Fruit fly (Drosophila melanogaster) whole organism, embryonic: ENCODE measurements around the gene CG34242.

Experiments used
- B-H1 ChIP-seq: fragments of 200-800 bp; sonication (Bioruptor generic); IDR thresholded peaks from 3 replicates; pipeline ENCODE4 v1.3.6; 2022; ENCODE audit warnings: missing biosample characterization, missing genetic modification characterization
- Bdp1 ChIP-seq: fragments of 200-800 bp; sonication (Bioruptor generic); optimal IDR thresholded peaks from 3 replicates; lab custom pipeline; 2016; ENCODE audit warnings: missing biosample characterization, missing genetic modification characterization
- BtbVII ChIP-seq: fragments of 200-800 bp; sonication (Bioruptor generic); optimal IDR thresholded peaks from 3 replicates; lab custom pipeline; 2017; ENCODE audit warnings: missing biosample characterization, mild to moderate bottlenecking, missing genetic modification characterization
- CG10366 ChIP-seq: fragments of 200-800 bp; sonication (Bioruptor generic); IDR thresholded peaks from 2 replicates; pipeline ENCODE4 v1.3.6; 2022; ENCODE audit warnings: missing biosample characterization, missing genetic modification characterization
- CG10959 ChIP-seq: fragments of 200-800 bp; sonication (Bioruptor generic); IDR thresholded peaks from 2 replicates; pipeline ENCODE4 v1.3.6; 2022; ENCODE audit warnings: missing biosample characterization, missing genetic modification characterization
- CG11093 ChIP-seq: fragments of 200-800 bp; sonication (Bioruptor generic); IDR thresholded peaks from 3 replicates; pipeline ENCODE4 v1.3.6; 2022; ENCODE audit warnings: missing biosample characterization, missing genetic modification characterization
- CG12942 ChIP-seq: fragments of 200-800 bp; sonication (Bioruptor generic); optimal IDR thresholded peaks from 3 replicates; lab custom pipeline; 2016; ENCODE audit warnings: missing biosample characterization, missing genetic modification characterization
- CG16863 ChIP-seq: fragments of 200-800 bp; sonication (Bioruptor generic); optimal IDR thresholded peaks from 3 replicates; lab custom pipeline; 2016; ENCODE audit warnings: missing biosample characterization, missing genetic modification characterization
- CG18262 ChIP-seq: fragments of 200-800 bp; optimal IDR thresholded peaks from 3 replicates; lab custom pipeline; 2019; ENCODE audit warnings: missing biosample characterization, mild to moderate bottlenecking, missing genetic modification characterization, moderate library complexity
- CG18619 ChIP-seq: fragments of 200-800 bp; sonication (Bioruptor generic); optimal IDR thresholded peaks from 3 replicates; lab custom pipeline; 2017; ENCODE audit warnings: missing biosample characterization, mild to moderate bottlenecking, missing genetic modification characterization
- CG2202 ChIP-seq: fragments of 200-800 bp; sonication (Bioruptor generic); optimal IDR thresholded peaks from 2 replicates; lab custom pipeline; 2018; ENCODE audit warnings: missing biosample characterization, mild to moderate bottlenecking, missing genetic modification characterization
- CG2678 ChIP-seq: fragments of 200-800 bp; sonication (Bioruptor generic); optimal IDR thresholded peaks from 3 replicates; lab custom pipeline; 2019; ENCODE audit warnings: missing biosample characterization, mild to moderate bottlenecking, missing genetic modification characterization, moderate library complexity
- CG2712 ChIP-seq: fragments of 200-800 bp; optimal IDR thresholded peaks from 3 replicates; lab custom pipeline; 2019; ENCODE audit warnings: missing biosample characterization, mild to moderate bottlenecking, missing genetic modification characterization, moderate library complexity
- CG33557 ChIP-seq: fragments of 200-800 bp; sonication (Bioruptor generic); optimal IDR thresholded peaks from 2 replicates; lab custom pipeline; 2019; ENCODE audit warnings: missing biosample characterization, mild to moderate bottlenecking, missing genetic modification characterization, moderate library complexity
- CG4360 ChIP-seq: fragments of 200-800 bp; sonication (Bioruptor generic); IDR thresholded peaks from 2 replicates; pipeline ENCODE4 v1.3.6; 2022; ENCODE audit warnings: missing biosample characterization, missing genetic modification characterization
- CG4424 ChIP-seq: fragments of 200-800 bp; sonication (Bioruptor generic); optimal IDR thresholded peaks from 3 replicates; lab custom pipeline; 2016; ENCODE audit warnings: missing biosample characterization, missing genetic modification characterization
- CG7357 ChIP-seq: fragments of 200-800 bp; sonication (Bioruptor generic); IDR thresholded peaks from 3 replicates; pipeline ENCODE4 v1.3.6; 2022; ENCODE audit warnings: missing biosample characterization, missing genetic modification characterization
- CG9609 ChIP-seq: fragments of 200-800 bp; sonication (Bioruptor generic); optimal IDR thresholded peaks from 3 replicates; lab custom pipeline; 2016; ENCODE audit warnings: missing biosample characterization, missing genetic modification characterization
- D19A ChIP-seq: fragments of 200-800 bp; optimal IDR thresholded peaks from 3 replicates; lab custom pipeline; 2019; ENCODE audit warnings: missing biosample characterization, mild to moderate bottlenecking, missing genetic modification characterization, moderate library complexity
- Fer1 ChIP-seq: fragments of 200-800 bp; sonication (Bioruptor generic); optimal IDR thresholded peaks from 2 replicates; lab custom pipeline; 2017; ENCODE audit warnings: missing biosample characterization, mild to moderate bottlenecking, missing genetic modification characterization
- H2.0 ChIP-seq: fragments of 200-800 bp; sonication (Bioruptor generic); IDR thresholded peaks from 2 replicates; pipeline ENCODE4 v1.3.6; 2022; ENCODE audit warnings: missing biosample characterization, missing genetic modification characterization
- HLHmδ ChIP-seq: fragments of 200-800 bp; sonication (Bioruptor generic); optimal IDR thresholded peaks from 2 replicates; lab custom pipeline; 2018; ENCODE audit warnings: missing biosample characterization, mild to moderate bottlenecking, missing genetic modification characterization, moderate library complexity
- Hey ChIP-seq: fragments of 200-800 bp; sonication (Bioruptor generic); optimal IDR thresholded peaks from 3 replicates; lab custom pipeline; 2018; ENCODE audit warnings: missing biosample characterization, mild to moderate bottlenecking, missing genetic modification characterization
- HmgD ChIP-seq: fragments of 200-800 bp; sonication (Bioruptor generic); optimal IDR thresholded peaks from 3 replicates; lab custom pipeline; 2016; ENCODE audit warnings: missing biosample characterization, missing genetic modification characterization
- Hmr ChIP-seq: fragments of 200-800 bp; sonication (Bioruptor generic); optimal IDR thresholded peaks from 3 replicates; lab custom pipeline; 2017; ENCODE audit warnings: mild to moderate bottlenecking, missing biosample characterization, missing genetic modification reagents, missing genetic modification characterization
- Hmx ChIP-seq: fragments of 200-800 bp; sonication (Bioruptor generic); optimal IDR thresholded peaks from 2 replicates; lab custom pipeline; 2016; ENCODE audit warnings: missing biosample characterization, missing genetic modification characterization
- Hsf ChIP-seq: fragments of 200-800 bp; sonication (Bioruptor generic); optimal IDR thresholded peaks from 3 replicates; lab custom pipeline; 2016; ENCODE audit warnings: missing biosample characterization, missing genetic modification characterization
- MESR4 ChIP-seq: fragments of 200-800 bp; sonication (Bioruptor generic); optimal IDR thresholded peaks from 2 replicates; lab custom pipeline; 2018; ENCODE audit warnings: missing biosample characterization, mild to moderate bottlenecking, missing genetic modification characterization, moderate library complexity
- MTF-1 ChIP-seq: fragments of 200-800 bp; sonication (Bioruptor generic); optimal IDR thresholded peaks from 2 replicates; lab custom pipeline; 2018; ENCODE audit warnings: missing biosample characterization, mild to moderate bottlenecking, missing genetic modification characterization, borderline replicate concordance
- Myb ChIP-seq: fragments of 200-800 bp; sonication (Bioruptor generic); optimal IDR thresholded peaks from 2 replicates; lab custom pipeline; 2016; ENCODE audit warnings: missing biosample characterization, missing genetic modification characterization
- Oli ChIP-seq: fragments of 200-800 bp; sonication (Bioruptor generic); optimal IDR thresholded peaks from 2 replicates; lab custom pipeline; 2018; ENCODE audit warnings: missing biosample characterization, mild to moderate bottlenecking, missing genetic modification characterization, moderate library complexity
- Rx ChIP-seq: fragments of 200-800 bp; sonication (Bioruptor generic); IDR thresholded peaks from 2 replicates; pipeline ENCODE4 v1.3.6; 2022; ENCODE audit warnings: missing biosample characterization, missing genetic modification characterization
- TFAM ChIP-seq: fragments of 200-800 bp; sonication (Bioruptor generic); optimal IDR thresholded peaks from 2 replicates; lab custom pipeline; 2017; ENCODE audit warnings: missing biosample characterization, missing genetic modification characterization, inconsistent platforms
- Tbp ChIP-seq: fragments of >200 bp; optimal IDR thresholded peaks from 2 replicates; lab custom pipeline; 2018; ENCODE audit warnings: missing biosample characterization, missing genetic modification characterization
- Xrp1 ChIP-seq: fragments of 200-800 bp; sonication (Bioruptor generic); IDR thresholded peaks from 2 replicates; pipeline ENCODE4 v1.3.6; 2022; ENCODE audit warnings: missing biosample characterization, missing genetic modification characterization
- al ChIP-seq: fragments of 200-800 bp; sonication (Bioruptor generic); IDR thresholded peaks from 2 replicates; pipeline ENCODE4 v1.3.6; 2022; ENCODE audit warnings: missing biosample characterization, missing genetic modification characterization
- aop ChIP-seq: fragments of 200-800 bp; sonication (Bioruptor generic); IDR thresholded peaks from 2 replicates; pipeline ENCODE4 v1.3.6; 2022; ENCODE audit warnings: missing biosample characterization, missing genetic modification characterization
- ci ChIP-seq: fragments of 200-800 bp; sonication (Bioruptor generic); IDR thresholded peaks from 3 replicates; pipeline ENCODE4 v1.3.6; 2022; ENCODE audit warnings: missing biosample characterization, missing genetic modification characterization
- croc ChIP-seq: fragments of 200-800 bp; sonication (Bioruptor generic); conservative IDR thresholded peaks from 3 replicates; pipeline ENCODE4 v1.3.6; 2022; ENCODE audit warnings: missing biosample characterization, missing genetic modification characterization
- dimm ChIP-seq: fragments of 200-800 bp; sonication (Bioruptor generic); IDR thresholded peaks from 2 replicates; pipeline ENCODE4 v1.3.6; 2022; ENCODE audit warnings: missing biosample characterization, missing genetic modification characterization
- dysf ChIP-seq: fragments of 200-800 bp; sonication (Bioruptor generic); IDR thresholded peaks from 3 replicates; pipeline ENCODE4 v1.3.6; 2022; ENCODE audit warnings: missing biosample characterization, missing genetic modification characterization
- gcm2 ChIP-seq: fragments of 200-800 bp; sonication (Bioruptor generic); optimal IDR thresholded peaks from 2 replicates; lab custom pipeline; 2016; ENCODE audit warnings: missing biosample characterization, missing genetic modification characterization
- grau ChIP-seq: fragments of 200-800 bp; optimal IDR thresholded peaks from 3 replicates; lab custom pipeline; 2019; ENCODE audit warnings: missing biosample characterization, mild to moderate bottlenecking, missing genetic modification characterization, moderate library complexity
- nau ChIP-seq: fragments of 200-800 bp; sonication (Bioruptor generic); optimal IDR thresholded peaks from 3 replicates; lab custom pipeline; 2017; ENCODE audit warnings: missing biosample characterization, mild to moderate bottlenecking, missing genetic modification characterization, missing genetic modification reagents
- peb ChIP-seq: fragments of 200-800 bp; sonication (Bioruptor generic); IDR thresholded peaks from 2 replicates; pipeline ENCODE4 v1.3.6; 2022; ENCODE audit warnings: missing biosample characterization, missing genetic modification characterization
- row ChIP-seq: fragments of 200-800 bp; sonication (Bioruptor generic); IDR thresholded peaks from 3 replicates; pipeline ENCODE4 v1.3.6; 2022; ENCODE audit warnings: missing biosample characterization, missing genetic modification characterization
- sim ChIP-seq: fragments of 200-800 bp; sonication (Bioruptor generic); IDR thresholded peaks from 2 replicates; pipeline ENCODE4 v1.3.6; 2022; ENCODE audit warnings: missing biosample characterization, missing genetic modification characterization
- sima ChIP-seq: fragments of 200-800 bp; sonication (Bioruptor generic); optimal IDR thresholded peaks from 2 replicates; lab custom pipeline; 2016; ENCODE audit warnings: missing biosample characterization, missing genetic modification characterization
- slou ChIP-seq: fragments of 200-800 bp; sonication (Bioruptor generic); optimal IDR thresholded peaks from 3 replicates; lab custom pipeline; 2016; ENCODE audit warnings: missing biosample characterization, missing genetic modification characterization
- sob ChIP-seq: fragments of 200-800 bp; sonication (Bioruptor generic); IDR thresholded peaks from 2 replicates; pipeline ENCODE4 v1.3.6; 2022; ENCODE audit warnings: missing biosample characterization, missing genetic modification characterization
- trh ChIP-seq: fragments of 200-800 bp; sonication (Bioruptor generic); optimal IDR thresholded peaks from 2 replicates; lab custom pipeline; 2016; ENCODE audit warnings: missing biosample characterization, missing genetic modification characterization
- unpg ChIP-seq: fragments of 200-800 bp; sonication (Bioruptor generic); optimal IDR thresholded peaks from 3 replicates; lab custom pipeline; 2018; ENCODE audit warnings: missing biosample characterization, mild to moderate bottlenecking, missing genetic modification characterization, moderate library complexity

Gene CG34242

DNA sequence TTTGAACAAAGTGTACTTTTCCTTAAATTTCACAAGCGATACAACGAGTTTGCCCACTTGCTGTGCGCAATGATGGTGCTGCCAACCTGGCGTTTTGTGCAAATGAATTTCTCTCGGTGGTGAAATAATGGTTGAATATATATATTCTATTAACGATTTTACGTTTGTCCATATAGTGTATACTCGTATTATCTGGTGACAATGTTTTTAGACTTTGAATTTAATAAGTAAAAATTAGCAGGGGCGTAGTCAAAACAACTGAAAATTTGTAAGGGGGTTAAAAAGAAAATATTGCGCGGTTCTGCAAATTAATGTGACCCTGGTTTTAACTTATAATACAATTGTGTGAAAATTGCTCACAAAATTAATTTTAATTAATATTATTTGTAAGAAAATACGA, 9.9 kb upstream of the CG34242 start, which contains the start of the genes ver and Gcn5 (continued):
- TF ChIP-seq CG18619 (GFP tag; lab: Kevin White, UChicago) (peak; percentile 88), MTF-1 (GFP tag; lab: Kevin White, UChicago) (peak; percentile 71), B-H1 (GFP tag; lab: Robert Waterston, UW) (peak; percentile 93), sim (GFP tag; lab: Robert Waterston, UW) (peak; percentile 76), CG12942 (GFP tag; lab: Kevin White, UChicago) (peak; percentile 86), croc (GFP tag; lab: Robert Waterston, UW) (peak; percentile 70), D19A (tag; lab: Kevin White, UChicago) (peak; percentile 84), sima (GFP tag; lab: Kevin White, UChicago) (no peak), CG4360 (GFP tag; lab: Robert Waterston, UW) (peak; percentile 63), CG10366 (GFP tag; lab: Robert Waterston, UW) (peak; percentile 95), HmgD (GFP tag; lab: Kevin White, UChicago) (no peak), Tbp (GFP tag; lab: Kevin White, UChicago) (no peak), row (GFP tag; lab: Robert Waterston, UW) (peak; percentile 96), MESR4 (GFP tag; lab: Kevin White, UChicago) (peak; percentile 89), al (peak; percentile 93), Hsf (GFP tag; lab: Kevin White, UChicago) (peak; percentile 92), dysf (GFP tag; lab: Robert Waterston, UW) (peak; percentile 95), CG11093 (GFP tag; lab: Robert Waterston, UW) (peak; percentile 89), Rx (GFP tag; lab: Robert Waterston, UW) (peak; percentile 94), ci (GFP tag; lab: Robert Waterston, UW) (peak; percentile 96), CG2202 (tag; lab: Kevin White, UChicago) (peak; percentile 87), CG33557 (GFP tag; lab: Kevin White, UChicago) (peak; percentile 77), TFAM (GFP tag; lab: Kevin White, UChicago) (peak; percentile 53), HLHmδ (GFP tag; lab: Kevin White, UChicago) (no peak), CG16863 (GFP tag; lab: Kevin White, UChicago) (peak; percentile 79), CG4424 (peak; percentile 90), Bdp1 (GFP tag; lab: Kevin White, UChicago) (peak; percentile 78), CG9609 (GFP tag; lab: Kevin White, UChicago) (peak; percentile 80), Myb (peak; percentile 56), peb (GFP tag; lab: Robert Waterston, UW) (peak; percentile 79), sob (GFP tag; lab: Robert Waterston, UW) (peak; percentile 94), Hmx (GFP tag; lab: Kevin White, UChicago) (peak; percentile 89), Oli (peak; percentile 90), Xrp1 (peak; percentile 95), unpg (GFP tag; lab: Kevin White, UChicago) (peak; percentile 90), aop (GFP tag; lab: Robert Waterston, UW) (0 out of 2 replicates have a peak, but pooled peaks have one; percentile 52), trh (GFP tag; lab: Kevin White, UChicago) (peak; percentile 77), slou (GFP tag; lab: Kevin White, UChicago) (peak; percentile 84), nau (GFP tag; lab: Kevin White, UChicago) (no peak), CG18262 (tag; lab: Kevin White, UChicago) (peak; percentile 90), CG10959 (GFP tag; lab: Robert Waterston, UW) (peak; percentile 85), CG7357 (GFP tag; lab: Robert Waterston, UW) (peak; percentile 85), gcm2 (GFP tag; lab: Kevin White, UChicago) (peak; percentile 59), grau (peak; percentile 89), CG2678 (tag; lab: Kevin White, UChicago) (peak; percentile 95), BtbVII (peak; percentile 90), CG2712 (tag; lab: Kevin White, UChicago) (peak; percentile 92), Hmr (peak; percentile 92), dimm (GFP tag; lab: Robert Waterston, UW) (peak; percentile 79), Fer1 (peak; percentile 89), Hey (tag; lab: Kevin White, UChicago) (peak; percentile 33), H2.0 (GFP tag; lab: Robert Waterston, UW) (peak; percentile 93)
